Fruit fly (Drosophila melanogaster) whole organism, adult: ENCODE measurements around the gene CG4914.

Experiments used
- CG11617 ChIP-seq: fragments of 200-800 bp; sonication (Bioruptor generic); optimal IDR thresholded peaks from 2 replicates; lab custom pipeline; 2017; ENCODE audit warnings: mild to moderate bottlenecking, missing biosample characterization, missing genetic modification reagents, missing genetic modification characterization
- CG12768 ChIP-seq: fragments of 200-800 bp; sonication (Bioruptor generic); optimal IDR thresholded peaks from 2 replicates; lab custom pipeline; 2017; ENCODE audit warnings: missing biosample characterization, missing genetic modification characterization, mild to moderate bottlenecking, moderate library complexity, missing genetic modification reagents
- CG14711 ChIP-seq: fragments of 200-800 bp; sonication (Bioruptor generic); optimal IDR thresholded peaks from 2 replicates; lab custom pipeline; 2018; ENCODE audit warnings: missing biosample characterization, mild to moderate bottlenecking, missing genetic modification characterization, moderate library complexity
- CG1620 ChIP-seq: fragments of 200-800 bp; sonication (Bioruptor generic); optimal IDR thresholded peaks from 2 replicates; lab custom pipeline; 2016; ENCODE audit warnings: missing biosample characterization, missing genetic modification characterization
- CG33017 ChIP-seq: fragments of 200-800 bp; sonication (Bioruptor generic); optimal IDR thresholded peaks from 2 replicates; lab custom pipeline; 2018; ENCODE audit warnings: missing biosample characterization, mild to moderate bottlenecking, missing genetic modification characterization, moderate library complexity
- CG5204 ChIP-seq: fragments of 200-800 bp; sonication (Bioruptor generic); optimal IDR thresholded peaks from 2 replicates; lab custom pipeline; 2016; ENCODE audit warnings: missing biosample characterization, missing genetic modification characterization
- CG7045 ChIP-seq: fragments of 200-800 bp; sonication (Bioruptor generic); optimal IDR thresholded peaks from 2 replicates; lab custom pipeline; 2017; ENCODE audit warnings: missing biosample characterization, mild to moderate bottlenecking, missing genetic modification characterization
- CG7101 ChIP-seq: fragments of 200-800 bp; sonication (Bioruptor generic); optimal IDR thresholded peaks from 2 replicates; lab custom pipeline; 2018; ENCODE audit warnings: missing biosample characterization, mild to moderate bottlenecking, missing genetic modification characterization, moderate library complexity
- Clk ChIP-seq: fragments of 200-800 bp; sonication (Bioruptor generic); optimal IDR thresholded peaks from 2 replicates; lab custom pipeline; 2017; ENCODE audit warnings: missing biosample characterization, missing genetic modification characterization
- Crg-1 ChIP-seq: fragments of 200-800 bp; sonication (Bioruptor generic); optimal IDR thresholded peaks from 2 replicates; lab custom pipeline; 2016; ENCODE audit warnings: missing biosample characterization, missing genetic modification characterization
- Hr96 ChIP-seq: fragments of 200-800 bp; sonication (Bioruptor generic); optimal IDR thresholded peaks from 2 replicates; lab custom pipeline; 2016; ENCODE audit warnings: missing biosample characterization, missing genetic modification characterization
- Mnt ChIP-seq: fragments of 200-800 bp; sonication (Bioruptor generic); optimal IDR thresholded peaks from 2 replicates; lab custom pipeline; 2016; ENCODE audit warnings: missing biosample characterization, mild to moderate bottlenecking, missing genetic modification characterization
- bab1 ChIP-seq: fragments of 200-800 bp; sonication (Bioruptor generic); optimal IDR thresholded peaks from 3 replicates; lab custom pipeline; 2019; ENCODE audit warnings: missing biosample characterization, mild to moderate bottlenecking, missing genetic modification characterization, moderate library complexity
- cic ChIP-seq: fragments of 200-800 bp; sonication (Bioruptor generic); optimal IDR thresholded peaks from 2 replicates; lab custom pipeline; 2017; ENCODE audit warnings: missing biosample characterization, mild to moderate bottlenecking, missing genetic modification characterization, moderate library complexity
- cnc ChIP-seq, 2 experiments: fragments of >200 bp; optimal IDR thresholded peaks; 2 replicates each; lab custom pipeline; 2017
- kay ChIP-seq: fragments of 200-800 bp; sonication (Bioruptor generic); peaks from one replicate; lab custom pipeline; 2016; ENCODE audit warnings: missing biosample characterization, missing genetic modification characterization, borderline replicate concordance
- ovo ChIP-seq: fragments of 200-800 bp; sonication (Bioruptor generic); optimal IDR thresholded peaks from 2 replicates; lab custom pipeline; 2016; ENCODE audit warnings: missing biosample characterization, missing genetic modification characterization
- pad ChIP-seq: fragments of 200-800 bp; sonication (Bioruptor generic); optimal IDR thresholded peaks from 3 replicates; lab custom pipeline; 2017; ENCODE audit warnings: missing biosample characterization, missing genetic modification characterization, mild to moderate bottlenecking, moderate library complexity, missing genetic modification reagents
- tj ChIP-seq: fragments of 200-800 bp; sonication (Bioruptor generic); optimal IDR thresholded peaks from 3 replicates; lab custom pipeline; 2017; ENCODE audit warnings: missing biosample characterization, mild to moderate bottlenecking, missing genetic modification characterization, moderate library complexity
- toe ChIP-seq: fragments of 200-800 bp; sonication (Bioruptor generic); optimal IDR thresholded peaks from 2 replicates; lab custom pipeline; 2016; ENCODE audit warnings: missing biosample characterization, missing genetic modification characterization

CG4914 gene

DNA sequence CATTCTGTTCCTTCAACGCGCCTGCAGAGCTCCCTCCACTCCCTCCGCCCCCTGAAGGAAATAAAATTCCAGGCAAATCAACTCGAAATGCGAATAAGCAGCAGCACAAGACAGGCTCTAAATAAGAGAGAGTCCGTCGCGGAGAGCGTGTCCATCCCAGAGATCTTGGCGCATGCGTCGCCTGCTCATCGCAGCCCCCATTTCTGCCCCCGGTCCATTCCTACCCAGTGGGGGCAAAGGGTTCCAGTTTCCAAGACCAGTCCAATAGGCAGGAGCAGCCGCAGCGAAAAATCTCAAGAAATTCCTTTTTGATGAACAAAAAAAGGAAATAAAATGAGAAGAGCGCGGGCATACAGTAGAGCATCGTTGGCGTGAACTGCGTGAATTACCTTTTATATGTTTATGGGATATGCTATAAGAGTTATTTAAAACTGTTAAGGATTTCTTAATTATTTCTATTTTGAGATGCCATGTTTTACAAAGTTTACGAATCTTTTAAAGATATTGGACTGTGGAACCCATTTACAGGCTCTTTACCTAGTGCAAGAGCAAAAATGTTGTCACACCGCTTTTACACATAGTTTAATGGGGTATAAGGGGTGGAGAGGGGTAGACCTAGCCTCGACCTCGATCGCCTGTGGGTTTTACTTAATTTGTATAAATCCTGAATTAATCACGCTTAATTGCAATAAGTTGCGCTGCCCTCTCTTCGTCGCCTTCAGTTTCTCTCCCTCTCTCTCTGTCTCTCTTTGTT is 43.8 kb downstream of the CG4914 start:
- TF ChIP-seq CG12768 (GFP tag; lab: Kevin White, UChicago) (no peak), toe (GFP tag; lab: Kevin White, UChicago) (no peak), bab1 (no peak), kay (GFP tag; lab: Kevin White, UChicago) (no peak), CG5204 (GFP tag; lab: Kevin White, UChicago) (no peak), Hr96 (GFP tag; lab: Kevin White, UChicago) (no peak), pad (GFP tag; lab: Kevin White, UChicago) (no peak), ovo (no peak), Clk (GFP tag; lab: Kevin White, UChicago) (no peak)

DNA sequence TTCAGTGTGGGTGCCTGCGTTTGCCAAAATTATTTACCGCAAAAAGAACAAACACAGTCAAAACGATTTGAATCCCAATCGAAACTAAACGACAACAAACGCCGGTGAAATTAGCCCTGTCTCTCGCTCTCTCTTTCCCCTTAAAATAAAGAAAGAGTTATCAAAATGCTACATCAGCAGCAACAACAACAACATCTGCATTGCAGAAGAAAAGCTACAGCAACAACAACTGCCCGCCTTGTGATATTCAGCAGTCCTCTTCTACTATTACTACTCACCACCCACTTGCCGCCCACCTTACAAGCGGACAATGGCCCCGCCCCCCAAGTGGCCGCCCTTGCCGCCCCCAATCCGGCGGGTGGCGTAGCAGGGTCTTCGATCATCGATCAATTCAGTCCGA is 45.0 kb downstream of the CG4914 start:
- TF ChIP-seq CG7101 (tag; lab: Kevin White, UChicago) (no peak), toe (GFP tag; lab: Kevin White, UChicago) (no peak), cnc (optimal IDR thresholded peaks at IDR 0.05; lab: Kevin White, UChicago) (no peak), CG12768 (GFP tag; lab: Kevin White, UChicago) (no peak), CG5204 (GFP tag; lab: Kevin White, UChicago) (no peak), CG1620 (GFP tag; lab: Kevin White, UChicago) (no peak), tj (GFP tag; lab: Kevin White, UChicago) (peak; percentile 63), Hr96 (GFP tag; lab: Kevin White, UChicago) (no peak), Clk (GFP tag; lab: Kevin White, UChicago) (no peak), cic (GFP tag; lab: Kevin White, UChicago) (no peak), CG33017 (tag; lab: Kevin White, UChicago) (no peak), pad (GFP tag; lab: Kevin White, UChicago) (peak; percentile 65)

DNA sequence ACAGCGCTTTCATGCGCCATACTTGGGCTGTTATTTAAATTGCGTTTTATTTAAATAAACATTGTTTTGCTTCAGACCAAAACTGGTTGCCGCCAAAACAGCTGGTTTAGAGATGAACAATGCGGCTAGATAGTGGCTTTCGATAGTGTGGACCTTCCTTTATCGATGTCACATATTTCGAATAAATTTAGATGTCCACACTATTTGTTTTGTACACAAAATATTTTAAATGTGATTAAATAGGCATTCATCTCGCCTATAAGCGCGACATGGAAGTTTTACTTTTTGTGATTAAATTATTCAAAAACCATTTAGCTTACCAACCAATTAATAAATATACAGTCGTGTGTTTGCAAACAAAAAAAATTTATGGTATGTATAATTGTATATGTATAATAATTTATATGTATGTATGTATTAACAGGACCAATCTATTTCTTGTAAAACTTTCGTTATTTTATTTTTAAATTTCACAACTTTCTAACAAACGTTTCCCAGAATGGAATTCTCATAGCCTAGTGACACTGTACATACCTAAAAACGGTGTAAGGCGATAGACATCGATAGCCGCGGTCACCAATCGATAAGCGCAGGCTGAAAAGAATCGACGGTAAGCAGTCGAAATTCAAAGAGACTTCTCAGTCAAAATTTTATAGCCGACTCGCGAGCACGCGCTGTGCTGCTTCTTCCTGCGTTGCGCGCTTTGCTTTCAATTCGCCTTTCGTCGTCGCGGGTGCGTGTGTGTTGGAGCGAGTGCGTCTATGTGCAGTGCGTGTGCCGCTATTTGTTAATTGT is 45.8 kb downstream of the CG4914 start, which contains the start of the genes RecQ5 and dlp:
Gene RecQ5, minus strand, starts transcription at position 114 of the 795 bp plus-strand sequence.
Gene dlp, plus strand, starts transcription at position 638 of the 795 bp plus-strand sequence.
- TF ChIP-seq CG5204 (GFP tag; lab: Kevin White, UChicago) (peak; percentile 68), bab1 (peak; percentile 73), CG14711 (tag; lab: Kevin White, UChicago) (peak; percentile 54), Hr96 (GFP tag; lab: Kevin White, UChicago) (peak; percentile 34), CG33017 (tag; lab: Kevin White, UChicago) (peak; percentile 21), CG12768 (GFP tag; lab: Kevin White, UChicago) (peak; percentile 48), CG11617 (GFP tag; lab: Kevin White, UChicago) (peak; percentile 70), ovo (peak; percentile 69), cnc (optimal IDR thresholded peaks at IDR 0.05; lab: Kevin White, UChicago) (no peak), Mnt (GFP tag; lab: Kevin White, UChicago) (peak; percentile 41), kay (GFP tag; lab: Kevin White, UChicago) (peak; percentile 93), tj (GFP tag; lab: Kevin White, UChicago) (no peak), CG1620 (GFP tag; lab: Kevin White, UChicago) (peak; percentile 59), CG7045 (GFP tag; lab: Kevin White, UChicago) (peak; percentile 61), Crg-1 (GFP tag; lab: Kevin White, UChicago) (peak; percentile 69), CG7101 (tag; lab: Kevin White, UChicago) (peak; percentile 69), cic (GFP tag; lab: Kevin White, UChicago) (no peak), toe (GFP tag; lab: Kevin White, UChicago) (peak; percentile 78), pad (GFP tag; lab: Kevin White, UChicago) (no peak), Clk (GFP tag; lab: Kevin White, UChicago) (peak; percentile 50)

DNA sequence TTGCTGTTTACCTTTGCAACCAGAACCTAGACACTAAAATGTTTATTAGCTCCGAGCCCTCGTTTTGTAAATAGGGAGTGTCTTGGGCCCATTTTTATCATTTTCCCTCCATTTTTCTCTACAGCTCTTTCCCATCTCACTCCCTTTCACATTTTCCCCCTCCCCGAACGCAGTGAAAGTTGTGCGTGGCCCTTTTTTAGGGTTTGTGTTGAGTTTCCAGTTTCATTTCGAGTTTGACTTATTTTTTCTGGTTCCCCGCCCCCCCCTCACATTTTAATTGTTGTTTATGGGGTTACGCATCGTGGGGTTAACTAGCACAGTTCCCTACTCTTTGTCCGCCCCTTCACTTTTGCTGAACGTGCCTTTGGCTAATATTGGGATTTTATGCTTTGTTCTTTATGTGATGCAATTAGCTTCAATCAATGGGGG is 52.4 kb downstream of the CG4914 start:
- TF ChIP-seq CG14711 (tag; lab: Kevin White, UChicago) (no peak), cnc (optimal IDR thresholded peaks at IDR 0.05; lab: Kevin White, UChicago) (no peak), bab1 (no peak), CG5204 (GFP tag; lab: Kevin White, UChicago) (no peak), ovo (no peak), toe (GFP tag; lab: Kevin White, UChicago) (no peak), CG7101 (tag; lab: Kevin White, UChicago) (no peak), CG7045 (GFP tag; lab: Kevin White, UChicago) (no peak), CG1620 (GFP tag; lab: Kevin White, UChicago) (no peak), CG33017 (tag; lab: Kevin White, UChicago) (no peak), Crg-1 (GFP tag; lab: Kevin White, UChicago) (no peak), Clk (GFP tag; lab: Kevin White, UChicago) (no peak), Hr96 (GFP tag; lab: Kevin White, UChicago) (no peak), tj (GFP tag; lab: Kevin White, UChicago) (no peak), kay (GFP tag; lab: Kevin White, UChicago) (no peak), cic (GFP tag; lab: Kevin White, UChicago) (no peak), Mnt (GFP tag; lab: Kevin White, UChicago) (no peak), pad (GFP tag; lab: Kevin White, UChicago) (no peak)
